Worm (Caenorhabditis elegans) whole organism, L4 larva: ENCODE data around the gene sre-37.

Experiments used
- F10B5.3 ChIP-seq: sonication (generic microtip); optimal IDR thresholded peaks from 2 replicates; lab custom pipeline; 2016; ENCODE audit warnings: mild to moderate bottlenecking, missing genetic modification characterization, missing compliant biosample characterization
- F49E8.2 ChIP-seq: sonication (generic microtip); optimal IDR thresholded peaks from 2 replicates; lab custom pipeline; 2016; ENCODE audit warnings: missing compliant biosample characterization, mild to moderate bottlenecking, missing genetic modification characterization, borderline replicate concordance
- Y75B8A.6 ChIP-seq: fragments of 200-800 bp; sonication (Bioruptor generic); IDR thresholded peaks from 2 replicates; pipeline ENCODE4 v1.3.6; 2022; ENCODE audit warnings: missing genetic modification reagents, missing genetic modification characterization, missing compliant biosample characterization
- ZK546.5 ChIP-seq, 2 experiments: sonication (generic microtip); optimal IDR thresholded peaks; 2 replicates each; lab custom pipeline; 2017; ENCODE audit warnings: missing biosample characterization in 2 of 2, missing genetic modification characterization in 2 of 2
- fkh-10 ChIP-seq: fragments of 150-350 bp; optimal IDR thresholded peaks from 2 replicates; lab custom pipeline; 2014; ENCODE audit warnings: missing biosample characterization, missing genetic modification reagents, missing genetic modification characterization
- gei-8 ChIP-seq: fragments of 200-800 bp; sonication (Bioruptor generic); optimal IDR thresholded peaks from 2 replicates; lab custom pipeline; 2018; ENCODE audit warnings: mild to moderate bottlenecking, missing genetic modification characterization, missing compliant biosample characterization
- nhr-102 ChIP-seq: sonication (generic microtip); optimal IDR thresholded peaks from 2 replicates; lab custom pipeline; 2016; ENCODE audit warnings: mild to moderate bottlenecking, missing genetic modification characterization, moderate library complexity, missing compliant biosample characterization
- nhr-6 ChIP-seq: fragments of 150-350 bp; optimal IDR thresholded peaks from 2 replicates; lab custom pipeline; 2014; ENCODE audit warnings: missing biosample characterization, missing genetic modification characterization
- nhr-76 ChIP-seq: fragments of 150-350 bp; optimal IDR thresholded peaks from 2 replicates; lab custom pipeline; 2014; ENCODE audit warnings: missing biosample characterization, missing genetic modification characterization
- unc-39 ChIP-seq: sonication (generic microtip); optimal IDR thresholded peaks from 2 replicates; lab custom pipeline; 2017; ENCODE audit warnings: missing biosample characterization, missing genetic modification characterization
- zag-1 ChIP-seq: fragments of 150-350 bp; optimal IDR thresholded peaks from 2 replicates; lab custom pipeline; 2014; ENCODE audit warnings: missing biosample characterization, missing genetic modification characterization

ce11 chrII:12499969-12500368, 34.3 kb downstream of the sre-37 start:
- no peak for TF ChIP-seq Y75B8A.6
- no peak for TF ChIP-seq F49E8.2 (tag; lab: Kevin White, UChicago)
- no peak for TF ChIP-seq unc-39
- TF ChIP-seq ZK546.5 (tag; optimal IDR thresholded peaks at IDR 0.05; lab: Kevin White, UChicago): no peak
- TF ChIP-seq gei-8: no peak
- no peak for TF ChIP-seq zag-1 (tag; lab: Kevin White, UChicago)
- TF ChIP-seq nhr-76 (tag; lab: Kevin White, UChicago): no peak
- no peak for TF ChIP-seq nhr-6 (tag; lab: Kevin White, UChicago)
- TF ChIP-seq F10B5.3 (tag; lab: Kevin White, UChicago): no peak
- TF ChIP-seq fkh-10 (GFP tag; lab: Kevin White, UChicago): peak; percentile 29
- no peak for TF ChIP-seq nhr-102
